Fruit fly (Drosophila melanogaster) whole organism, embryonic: ENCODE results near the gene AcCoAS.
A peak's percentile ranks its signal among the peaks of the same experiment; 100 is the strongest.

Experiments
- Ada2b ChIP-seq: fragments of 200-800 bp; sonication (Bioruptor generic); IDR thresholded peaks from 2 replicates; pipeline ENCODE4 v1.3.6; 2022; ENCODE audit warnings: missing biosample characterization, missing genetic modification characterization
- CG10267 ChIP-seq: fragments of 200-800 bp; sonication (Bioruptor generic); optimal IDR thresholded peaks from 2 replicates; lab custom pipeline; 2018; ENCODE audit warnings: missing biosample characterization, mild to moderate bottlenecking, missing genetic modification characterization, moderate library complexity
- CG10366 ChIP-seq: fragments of 200-800 bp; sonication (Bioruptor generic); IDR thresholded peaks from 2 replicates; pipeline ENCODE4 v1.3.6; 2022; ENCODE audit warnings: missing biosample characterization, missing genetic modification characterization
- CG12071 ChIP-seq: fragments of 200-800 bp; sonication (Bioruptor generic); optimal IDR thresholded peaks from 3 replicates; lab custom pipeline; 2018; ENCODE audit warnings: missing biosample characterization, mild to moderate bottlenecking, missing genetic modification characterization
- CG12155 ChIP-seq: fragments of 200-800 bp; sonication (Bioruptor generic); optimal IDR thresholded peaks from 3 replicates; lab custom pipeline; 2016; ENCODE audit warnings: missing biosample characterization, missing genetic modification characterization
- CG17802 ChIP-seq: fragments of 200-800 bp; sonication (Bioruptor generic); optimal IDR thresholded peaks from 2 replicates; lab custom pipeline; 2018; ENCODE audit warnings: missing biosample characterization, mild to moderate bottlenecking, missing genetic modification characterization, moderate library complexity
- CG18262 ChIP-seq: fragments of 200-800 bp; optimal IDR thresholded peaks from 3 replicates; lab custom pipeline; 2019; ENCODE audit warnings: missing biosample characterization, mild to moderate bottlenecking, missing genetic modification characterization, moderate library complexity
- CG18619 ChIP-seq: fragments of 200-800 bp; sonication (Bioruptor generic); optimal IDR thresholded peaks from 3 replicates; lab custom pipeline; 2017; ENCODE audit warnings: missing biosample characterization, mild to moderate bottlenecking, missing genetic modification characterization
- CG2116 ChIP-seq: fragments of 200-800 bp; sonication (Bioruptor generic); optimal IDR thresholded peaks from 3 replicates; lab custom pipeline; 2018; ENCODE audit warnings: missing biosample characterization, mild to moderate bottlenecking, missing genetic modification characterization
- CG33213 ChIP-seq: fragments of 200-800 bp; sonication (Bioruptor generic); optimal IDR thresholded peaks from 3 replicates; lab custom pipeline; 2016; ENCODE audit warnings: missing biosample characterization, missing genetic modification characterization
- CG42726 ChIP-seq: fragments of 200-800 bp; sonication (Bioruptor generic); IDR thresholded peaks from 2 replicates; pipeline ENCODE4 v1.3.6; 2022; ENCODE audit warnings: missing biosample characterization, missing genetic modification characterization; ENCODE audit not compliant: partially characterized antibody
- CG4424 ChIP-seq: fragments of 200-800 bp; sonication (Bioruptor generic); optimal IDR thresholded peaks from 3 replicates; lab custom pipeline; 2016; ENCODE audit warnings: missing biosample characterization, missing genetic modification characterization
- CG5245 ChIP-seq: fragments of 200-800 bp; sonication (Bioruptor generic); optimal IDR thresholded peaks from 3 replicates; lab custom pipeline; 2016; ENCODE audit warnings: missing biosample characterization, missing genetic modification characterization
- CG6254 ChIP-seq: fragments of 200-800 bp; sonication (Bioruptor generic); optimal IDR thresholded peaks from 3 replicates; lab custom pipeline; 2017; ENCODE audit warnings: mild to moderate bottlenecking, missing biosample characterization, missing genetic modification reagents, missing genetic modification characterization
- CG6654 ChIP-seq: fragments of 200-800 bp; sonication (Bioruptor generic); optimal IDR thresholded peaks from 2 replicates; lab custom pipeline; 2017; ENCODE audit warnings: missing biosample characterization, mild to moderate bottlenecking, missing genetic modification characterization
- CG9437 ChIP-seq: fragments of 200-800 bp; sonication (Bioruptor generic); optimal IDR thresholded peaks from 2 replicates; lab custom pipeline; 2018; ENCODE audit warnings: missing biosample characterization, mild to moderate bottlenecking, missing genetic modification characterization
- CoRest ChIP-seq: fragments of 200-800 bp; sonication (Bioruptor generic); optimal IDR thresholded peaks from 3 replicates; lab custom pipeline; 2018; ENCODE audit warnings: missing biosample characterization, mild to moderate bottlenecking, missing genetic modification characterization, moderate library complexity
- CrebB ChIP-seq: fragments of 200-800 bp; sonication (Bioruptor generic); optimal IDR thresholded peaks from 3 replicates; lab custom pipeline; 2018; ENCODE audit warnings: missing biosample characterization, mild to moderate bottlenecking, missing genetic modification characterization
- Dfd ChIP-seq, 2 experiments: fragments of >200 bp; optimal IDR thresholded peaks; 2 replicates each; lab custom pipeline; 2017; ENCODE audit warnings: missing biosample characterization in 2 of 2, missing genetic modification characterization in 2 of 2
- Dip2 ChIP-seq: fragments of 200-800 bp; sonication (Bioruptor generic); IDR thresholded peaks from 2 replicates; pipeline ENCODE4 v1.3.6; 2022; ENCODE audit warnings: missing biosample characterization, missing genetic modification characterization
- Fer3 ChIP-seq: fragments of 200-800 bp; sonication (Bioruptor generic); optimal IDR thresholded peaks from 2 replicates; lab custom pipeline; 2018; ENCODE audit warnings: missing biosample characterization, mild to moderate bottlenecking, missing genetic modification characterization, moderate library complexity
- HLHmδ ChIP-seq: fragments of 200-800 bp; sonication (Bioruptor generic); optimal IDR thresholded peaks from 2 replicates; lab custom pipeline; 2018; ENCODE audit warnings: missing biosample characterization, mild to moderate bottlenecking, missing genetic modification characterization, moderate library complexity
- MESR4 ChIP-seq: fragments of 200-800 bp; sonication (Bioruptor generic); optimal IDR thresholded peaks from 2 replicates; lab custom pipeline; 2018; ENCODE audit warnings: missing biosample characterization, mild to moderate bottlenecking, missing genetic modification characterization, moderate library complexity
- Meics ChIP-seq: fragments of 200-800 bp; sonication (Bioruptor generic); optimal IDR thresholded peaks from 2 replicates; lab custom pipeline; 2017; ENCODE audit warnings: missing biosample characterization, mild to moderate bottlenecking, missing genetic modification characterization
- Mes4 ChIP-seq: fragments of 200-800 bp; sonication (Bioruptor generic); optimal IDR thresholded peaks from 2 replicates; lab custom pipeline; 2016; ENCODE audit warnings: missing biosample characterization, missing genetic modification characterization
- Rx ChIP-seq: fragments of 200-800 bp; sonication (Bioruptor generic); IDR thresholded peaks from 2 replicates; pipeline ENCODE4 v1.3.6; 2022; ENCODE audit warnings: missing biosample characterization, missing genetic modification characterization
- Sox100B ChIP-seq: fragments of 200-800 bp; sonication (Bioruptor generic); optimal IDR thresholded peaks from 3 replicates; lab custom pipeline; 2018; ENCODE audit warnings: missing biosample characterization, mild to moderate bottlenecking, missing genetic modification characterization
- Sox102F ChIP-seq: fragments of 200-800 bp; sonication (Bioruptor generic); optimal IDR thresholded peaks from 2 replicates; lab custom pipeline; 2018; ENCODE audit warnings: missing biosample characterization, mild to moderate bottlenecking, missing genetic modification characterization, moderate library complexity
- Ssrp ChIP-seq: fragments of 200-800 bp; sonication (Bioruptor generic); optimal IDR thresholded peaks from 2 replicates; lab custom pipeline; 2018; ENCODE audit warnings: missing biosample characterization, mild to moderate bottlenecking, missing genetic modification characterization, moderate library complexity
- Taf1 ChIP-seq: fragments of 200-800 bp; sonication (Bioruptor generic); IDR thresholded peaks from 2 replicates; pipeline ENCODE4 v1.3.6; 2022; ENCODE audit warnings: missing biosample characterization, missing genetic modification characterization
- Xbp1 ChIP-seq: fragments of 200-800 bp; sonication (Bioruptor generic); optimal IDR thresholded peaks from 3 replicates; lab custom pipeline; 2016; ENCODE audit warnings: missing biosample characterization, mild to moderate bottlenecking, missing genetic modification characterization
- bab2 ChIP-seq: fragments of 200-800 bp; sonication (Bioruptor generic); optimal IDR thresholded peaks from 2 replicates; lab custom pipeline; 2016; ENCODE audit warnings: missing biosample characterization, missing genetic modification characterization
- bcd ChIP-seq: fragments of 200-800 bp; sonication (Bioruptor generic); optimal IDR thresholded peaks from 2 replicates; lab custom pipeline; 2017; ENCODE audit warnings: missing biosample characterization, mild to moderate bottlenecking, missing genetic modification characterization
- bigmax ChIP-seq: fragments of 200-800 bp; sonication (Bioruptor generic); optimal IDR thresholded peaks from 2 replicates; lab custom pipeline; 2018; ENCODE audit warnings: missing biosample characterization, mild to moderate bottlenecking, missing genetic modification characterization
- cas ChIP-seq: fragments of 200-800 bp; sonication (Bioruptor generic); IDR thresholded peaks from 2 replicates; pipeline ENCODE4 v1.3.6; 2022; ENCODE audit warnings: missing biosample characterization, missing genetic modification characterization
- caup ChIP-seq: fragments of 200-800 bp; sonication (Bioruptor generic); optimal IDR thresholded peaks from 3 replicates; lab custom pipeline; 2017; ENCODE audit warnings: missing biosample characterization, mild to moderate bottlenecking, missing genetic modification characterization, moderate library complexity; ENCODE audit not compliant: severe bottlenecking
- danr ChIP-seq: fragments of 200-800 bp; sonication (Bioruptor generic); IDR thresholded peaks from 2 replicates; pipeline ENCODE4 v1.3.6; 2022; ENCODE audit warnings: missing biosample characterization, missing genetic modification characterization
- dati ChIP-seq: fragments of 200-800 bp; sonication (Bioruptor generic); IDR thresholded peaks from 2 replicates; pipeline ENCODE4 v1.3.6; 2022; ENCODE audit warnings: missing biosample characterization, missing genetic modification characterization
- dysf ChIP-seq: fragments of 200-800 bp; sonication (Bioruptor generic); IDR thresholded peaks from 3 replicates; pipeline ENCODE4 v1.3.6; 2022; ENCODE audit warnings: missing biosample characterization, missing genetic modification characterization
- ems ChIP-seq: fragments of 200-800 bp; sonication (Bioruptor generic); optimal IDR thresholded peaks from 3 replicates; lab custom pipeline; 2016; ENCODE audit warnings: missing biosample characterization, missing genetic modification characterization
- fd3F ChIP-seq: fragments of 200-800 bp; sonication (Bioruptor generic); optimal IDR thresholded peaks from 2 replicates; lab custom pipeline; 2018; ENCODE audit warnings: missing biosample characterization, mild to moderate bottlenecking, missing genetic modification characterization, moderate library complexity
- gro ChIP-seq: fragments of 200-800 bp; sonication (Bioruptor generic); optimal IDR thresholded peaks from 2 replicates; lab custom pipeline; 2016; ENCODE audit warnings: missing biosample characterization, missing genetic modification characterization
- h ChIP-seq: fragments of >200 bp; optimal IDR thresholded peaks from 2 replicates; lab custom pipeline; 2017
- jumu ChIP-seq: fragments of 200-800 bp; sonication (Bioruptor generic); optimal IDR thresholded peaks from 3 replicates; lab custom pipeline; 2016; ENCODE audit warnings: missing biosample characterization, missing genetic modification characterization
- lab ChIP-seq: fragments of 200-800 bp; sonication (Bioruptor generic); optimal IDR thresholded peaks from 3 replicates; lab custom pipeline; 2017; ENCODE audit warnings: missing biosample characterization, missing genetic modification characterization, mild to moderate bottlenecking, moderate library complexity, missing genetic modification reagents
- p53 ChIP-seq: fragments of 200-800 bp; sonication (Bioruptor generic); optimal IDR thresholded peaks from 2 replicates; lab custom pipeline; 2016; ENCODE audit warnings: missing biosample characterization, missing genetic modification characterization
- ranshi ChIP-seq: fragments of 200-800 bp; sonication (Bioruptor generic); IDR thresholded peaks from 2 replicates; pipeline ENCODE4 v1.3.6; 2022; ENCODE audit warnings: missing biosample characterization, missing genetic modification characterization
- salm ChIP-seq: fragments of 200-800 bp; sonication (Bioruptor generic); optimal IDR thresholded peaks from 2 replicates; lab custom pipeline; 2018; ENCODE audit warnings: missing biosample characterization, mild to moderate bottlenecking, missing genetic modification characterization
- sd ChIP-seq: fragments of 200-800 bp; sonication (Bioruptor generic); optimal IDR thresholded peaks from 3 replicates; lab custom pipeline; 2018; ENCODE audit warnings: missing biosample characterization, mild to moderate bottlenecking, missing genetic modification characterization, moderate library complexity
- sens ChIP-seq: fragments of 200-800 bp; sonication (Bioruptor generic); peaks from one replicate; lab custom pipeline; 2016; ENCODE audit warnings: missing biosample characterization, missing genetic modification characterization
- sqz ChIP-seq: fragments of 200-800 bp; sonication (Bioruptor generic); optimal IDR thresholded peaks from 3 replicates; lab custom pipeline; 2018; ENCODE audit warnings: missing biosample characterization, mild to moderate bottlenecking, missing genetic modification characterization
- unpg ChIP-seq: fragments of 200-800 bp; sonication (Bioruptor generic); optimal IDR thresholded peaks from 3 replicates; lab custom pipeline; 2018; ENCODE audit warnings: missing biosample characterization, mild to moderate bottlenecking, missing genetic modification characterization, moderate library complexity

The AcCoAS gene

dm6 chr3L:21223268-21223667 is 56.8 kb downstream of the AcCoAS start:
- TF ChIP-seq dysf (GFP tag; lab: Robert Waterston, UW) (0 out of 3 replicates have a peak, but pooled peaks have one; percentile 27), cas (GFP tag; lab: Robert Waterston, UW) (no peak), Taf1 (GFP tag; lab: Robert Waterston, UW) (no peak), ems (GFP tag; lab: Kevin White, UChicago) (no peak), Fer3 (tag; lab: Kevin White, UChicago) (no peak), lab (peak; percentile 5), Rx (no peak), Dip2 (GFP tag; lab: Robert Waterston, UW) (no peak), p53 (GFP tag; lab: Kevin White, UChicago) (no peak), bigmax (GFP tag; lab: Kevin White, UChicago) (no peak), danr (no peak), CG9437 (GFP tag; lab: Kevin White, UChicago) (no peak), Sox100B (GFP tag; lab: Kevin White, UChicago) (no peak), CG33213 (GFP tag; lab: Kevin White, UChicago) (no peak), CG6654 (GFP tag; lab: Kevin White, UChicago) (no peak), CG42726 (GFP tag; lab: Robert Waterston, UW) (no peak), h (lab: Kevin White, UChicago) (no peak), Sox102F (GFP tag; lab: Kevin White, UChicago) (peak; percentile 46), sd (peak; percentile 91), HLHmδ (no peak), Ssrp (tag; lab: Kevin White, UChicago) (no peak), CG10366 (GFP tag; lab: Robert Waterston, UW) (peak; percentile 30; the same call in 1 of the 2 replicates), bcd (no peak), CG12155 (GFP tag; lab: Kevin White, UChicago) (no peak), caup (GFP tag; lab: Kevin White, UChicago) (no peak), CG18619 (GFP tag; lab: Kevin White, UChicago) (no peak), CrebB (tag; lab: Kevin White, UChicago) (no peak), Mes4 (GFP tag; lab: Kevin White, UChicago) (no peak), Meics (GFP tag; lab: Kevin White, UChicago) (no peak), CG10267 (no peak), jumu (no peak), dati (GFP tag; lab: Robert Waterston, UW) (no peak), CG6254 (GFP tag; lab: Kevin White, UChicago) (no peak), salm (no peak), sens (peak; percentile 59), CG2116 (GFP tag; lab: Kevin White, UChicago) (no peak), ranshi (no peak), unpg (GFP tag; lab: Kevin White, UChicago) (peak; percentile 32), bab2 (GFP tag; lab: Kevin White, UChicago) (no peak), CG18262 (tag; lab: Kevin White, UChicago) (peak; percentile 26), MESR4 (GFP tag; lab: Kevin White, UChicago) (no peak), CoRest (no peak), CG12071 (GFP tag; lab: Kevin White, UChicago) (no peak), sqz (no peak), Xbp1 (peak; percentile 22), Ada2b (GFP tag; lab: Robert Waterston, UW) (no peak), CG4424 (GFP tag; lab: Kevin White, UChicago) (peak; percentile 4), gro (GFP tag; lab: Kevin White, UChicago) (no peak), fd3F (GFP tag; lab: Kevin White, UChicago) (no peak), CG5245 (GFP tag; lab: Kevin White, UChicago) (no peak), Dfd (GFP tag; optimal IDR thresholded peaks at IDR 0.05; lab: Kevin White, UChicago) (no peak), CG17802 (tag; lab: Kevin White, UChicago) (no peak)
